Fruit fly (Drosophila melanogaster) whole organism, adult: ENCODE results near the gene Apoltp.

ENCODE experiments used
- Crg-1 ChIP-seq: fragments of 200-800 bp; sonication (Bioruptor generic); optimal IDR thresholded peaks from 2 replicates; lab custom pipeline; 2016; ENCODE audit warnings: missing biosample characterization, missing genetic modification characterization
- Mnt ChIP-seq: fragments of 200-800 bp; sonication (Bioruptor generic); optimal IDR thresholded peaks from 2 replicates; lab custom pipeline; 2016; ENCODE audit warnings: missing biosample characterization, mild to moderate bottlenecking, missing genetic modification characterization
- toe ChIP-seq: fragments of 200-800 bp; sonication (Bioruptor generic); optimal IDR thresholded peaks from 2 replicates; lab custom pipeline; 2016; ENCODE audit warnings: missing biosample characterization, missing genetic modification characterization

DNA sequence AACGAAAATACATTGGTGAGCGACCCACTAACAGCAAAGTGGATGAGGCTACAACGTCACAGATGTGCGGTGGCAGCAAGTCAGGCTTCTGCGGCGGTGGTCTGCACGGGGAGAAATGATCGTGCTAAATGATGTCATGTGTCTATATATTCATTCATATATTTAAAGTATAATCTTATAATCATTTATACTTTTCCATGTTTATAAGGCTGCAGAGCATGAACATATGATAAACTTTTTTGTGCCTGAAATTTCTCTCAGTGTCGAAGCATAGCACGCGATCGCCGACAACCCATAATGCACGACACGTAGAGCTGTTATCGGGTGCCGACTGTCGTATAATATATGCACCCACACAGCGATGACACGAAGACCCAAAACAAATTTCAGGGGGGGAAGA is 35.6 kb upstream of the Apoltp start:
- TF ChIP-seq toe = no peak
- TF ChIP-seq Crg-1 = no peak
- no peak for TF ChIP-seq Mnt (GFP tag; lab: Kevin White, UChicago)
